Worm (Caenorhabditis elegans) whole organism, late embryonic: ENCODE measurements around the gene F31F6.3.

ENCODE experiments used
- K09A11.1 ChIP-seq: sonication (generic microtip); optimal IDR thresholded peaks from 2 replicates; lab custom pipeline; 2017; ENCODE audit warnings: antibody characterized with exemption, mild to moderate bottlenecking, missing genetic modification characterization, missing compliant biosample characterization; ENCODE audit not compliant: insufficient read depth
- Y22D7AL.16 ChIP-seq: sonication (generic microtip); optimal IDR thresholded peaks from 2 replicates; lab custom pipeline; 2016; ENCODE audit warnings: missing genetic modification characterization, missing compliant biosample characterization
- ama-1 ChIP-seq: fragments of 150-350 bp; optimal IDR thresholded peaks from 2 replicates; lab custom pipeline; 2014
- ceh-14 ChIP-seq: sonication (generic microtip); optimal IDR thresholded peaks from 2 replicates; lab custom pipeline; 2016; ENCODE audit warnings: missing genotype, missing genetic modification characterization, missing compliant biosample characterization
- ceh-18 ChIP-seq: sonication (generic microtip); optimal IDR thresholded peaks from 2 replicates; lab custom pipeline; 2016; ENCODE audit warnings: missing genetic modification characterization, missing compliant biosample characterization
- ceh-19 ChIP-seq: fragments of 200-800 bp; sonication (Bioruptor generic); optimal IDR thresholded peaks from 2 replicates; lab custom pipeline; 2018; ENCODE audit warnings: mild to moderate bottlenecking, missing genetic modification characterization, missing compliant biosample characterization
- ceh-2 ChIP-seq: sonication (generic microtip); optimal IDR thresholded peaks from 2 replicates; lab custom pipeline; 2016; ENCODE audit warnings: missing genotype, missing genetic modification characterization, missing compliant biosample characterization
- ceh-24 ChIP-seq: sonication (generic microtip); optimal IDR thresholded peaks from 2 replicates; lab custom pipeline; 2016; ENCODE audit warnings: mild to moderate bottlenecking, missing genetic modification characterization, missing compliant biosample characterization
- ceh-30 ChIP-seq: fragments of 150-350 bp; optimal IDR thresholded peaks from 2 replicates; lab custom pipeline; 2014; ENCODE audit warnings: missing biosample characterization, missing genetic modification characterization
- ceh-31 ChIP-seq: sonication (generic microtip); optimal IDR thresholded peaks from 2 replicates; lab custom pipeline; 2016; ENCODE audit warnings: missing genetic modification characterization, missing compliant biosample characterization
- ceh-45 ChIP-seq: fragments of 200-800 bp; sonication (Bioruptor generic); IDR thresholded peaks from 2 replicates; pipeline ENCODE4 v1.3.6; 2022; ENCODE audit warnings: missing genetic modification reagents, missing genetic modification characterization, missing compliant biosample characterization
- ceh-48 ChIP-seq: sonication (generic microtip); optimal IDR thresholded peaks from 2 replicates; lab custom pipeline; 2016; ENCODE audit warnings: missing genetic modification characterization, inconsistent platforms, missing compliant biosample characterization
- ceh-6 ChIP-seq: fragments of 200-800 bp; sonication (Bioruptor generic); optimal IDR thresholded peaks from 2 replicates; lab custom pipeline; 2018; ENCODE audit warnings: mild to moderate bottlenecking, missing genetic modification characterization, missing compliant biosample characterization
- ceh-9 ChIP-seq: sonication (generic microtip); optimal IDR thresholded peaks from 2 replicates; lab custom pipeline; 2016; ENCODE audit warnings: mild to moderate bottlenecking, missing genetic modification characterization, inconsistent platforms, missing compliant biosample characterization
- elt-2 ChIP-seq: sonication (generic microtip); optimal IDR thresholded peaks from 2 replicates; lab custom pipeline; 2016; ENCODE audit warnings: missing genetic modification reagents, missing genetic modification characterization, missing compliant biosample characterization
- ets-4 ChIP-seq: sonication (generic microtip); optimal IDR thresholded peaks from 2 replicates; lab custom pipeline; 2016; ENCODE audit warnings: missing genetic modification characterization, missing compliant biosample characterization
- eyg-1 ChIP-seq: sonication (generic microtip); optimal IDR thresholded peaks from 2 replicates; lab custom pipeline; 2016; ENCODE audit warnings: missing genotype, missing genetic modification characterization, missing compliant biosample characterization
- fkh-10 ChIP-seq: fragments of 150-350 bp; optimal IDR thresholded peaks from 2 replicates; lab custom pipeline; 2014; ENCODE audit warnings: missing biosample characterization, missing genetic modification reagents, missing genetic modification characterization
- hlh-13 ChIP-seq: fragments of 200-800 bp; sonication (Bioruptor generic); optimal IDR thresholded peaks from 2 replicates; lab custom pipeline; 2018; ENCODE audit warnings: mild to moderate bottlenecking, missing genetic modification characterization, missing compliant biosample characterization
- hlh-6 ChIP-seq: sonication (generic microtip); optimal IDR thresholded peaks from 2 replicates; lab custom pipeline; 2016; ENCODE audit warnings: missing genotype, missing genetic modification characterization, missing compliant biosample characterization
- hlh-8 ChIP-seq: sonication (generic microtip); optimal IDR thresholded peaks from 2 replicates; lab custom pipeline; 2016; ENCODE audit warnings: missing genotype, missing genetic modification characterization, missing compliant biosample characterization
- lim-6 ChIP-seq: sonication (generic microtip); optimal IDR thresholded peaks from 2 replicates; lab custom pipeline; 2016; ENCODE audit warnings: missing genetic modification characterization, missing compliant biosample characterization
- lin-11 ChIP-seq: fragments of 200-800 bp; sonication (Bioruptor generic); optimal IDR thresholded peaks from 2 replicates; lab custom pipeline; 2018; ENCODE audit warnings: mild to moderate bottlenecking, missing genetic modification characterization, missing compliant biosample characterization
- mec-3 ChIP-seq: sonication (generic microtip); optimal IDR thresholded peaks from 2 replicates; lab custom pipeline; 2016; ENCODE audit warnings: borderline replicate concordance, missing genetic modification characterization, missing compliant biosample characterization
- nfya-1 ChIP-seq: sonication (generic microtip); optimal IDR thresholded peaks from 2 replicates; lab custom pipeline; 2017; ENCODE audit warnings: missing genetic modification characterization, mild to moderate bottlenecking, missing compliant biosample characterization, antibody characterized with exemption, moderate library complexity
- npax-4 ChIP-seq: sonication (generic microtip); optimal IDR thresholded peaks from 2 replicates; lab custom pipeline; 2016; ENCODE audit warnings: missing genetic modification characterization, missing compliant biosample characterization
- odd-2 ChIP-seq: sonication (generic microtip); optimal IDR thresholded peaks from 2 replicates; lab custom pipeline; 2017; ENCODE audit warnings: antibody characterized with exemption, mild to moderate bottlenecking, missing genetic modification characterization, missing compliant biosample characterization
- pag-3 ChIP-seq: sonication (generic microtip); optimal IDR thresholded peaks from 2 replicates; lab custom pipeline; 2016; ENCODE audit warnings: missing compliant biosample characterization, missing genetic modification characterization, borderline replicate concordance
- pat-9 ChIP-seq: fragments of 200-800 bp; sonication (Bioruptor generic); optimal IDR thresholded peaks from 2 replicates; lab custom pipeline; 2018; ENCODE audit warnings: mild to moderate bottlenecking, missing genetic modification characterization, moderate library complexity, missing compliant biosample characterization
- pax-1 ChIP-seq: fragments of 150-350 bp; optimal IDR thresholded peaks from 2 replicates; lab custom pipeline; 2014; ENCODE audit warnings: missing biosample characterization, missing genetic modification characterization
- sox-4 ChIP-seq: sonication (generic microtip); optimal IDR thresholded peaks from 2 replicates; lab custom pipeline; 2017; ENCODE audit warnings: mild to moderate bottlenecking, missing genetic modification characterization, inconsistent platforms, missing compliant biosample characterization
- tbx-7 ChIP-seq: sonication (generic microtip); optimal IDR thresholded peaks from 2 replicates; lab custom pipeline; 2016; ENCODE audit warnings: missing genotype, missing genetic modification characterization, missing compliant biosample characterization
- unc-3 ChIP-seq, 2 experiments: fragments of 200-800 bp in 1 of 2; sonication (Bioruptor generic) in 1 of 2; sonication (generic microtip) in 1 of 2; conservative IDR thresholded peaks in 1 of 2; optimal IDR thresholded peaks in 1 of 2; 2 replicates each; pipeline versions ENCODE4 v1.3.6 to Lab custom; 2016 to 2022; ENCODE audit warnings: missing compliant biosample characterization in 2 of 2, missing genetic modification characterization in 2 of 2, missing genetic modification reagents in 1 of 2
- unc-42 ChIP-seq: sonication (generic microtip); optimal IDR thresholded peaks from 2 replicates; lab custom pipeline; 2016; ENCODE audit warnings: missing genotype, missing genetic modification characterization, missing compliant biosample characterization
- unc-86 ChIP-seq: sonication (generic microtip); optimal IDR thresholded peaks from 2 replicates; lab custom pipeline; 2016; ENCODE audit warnings: missing genetic modification characterization, missing compliant biosample characterization

The F31F6.3 gene

DNA sequence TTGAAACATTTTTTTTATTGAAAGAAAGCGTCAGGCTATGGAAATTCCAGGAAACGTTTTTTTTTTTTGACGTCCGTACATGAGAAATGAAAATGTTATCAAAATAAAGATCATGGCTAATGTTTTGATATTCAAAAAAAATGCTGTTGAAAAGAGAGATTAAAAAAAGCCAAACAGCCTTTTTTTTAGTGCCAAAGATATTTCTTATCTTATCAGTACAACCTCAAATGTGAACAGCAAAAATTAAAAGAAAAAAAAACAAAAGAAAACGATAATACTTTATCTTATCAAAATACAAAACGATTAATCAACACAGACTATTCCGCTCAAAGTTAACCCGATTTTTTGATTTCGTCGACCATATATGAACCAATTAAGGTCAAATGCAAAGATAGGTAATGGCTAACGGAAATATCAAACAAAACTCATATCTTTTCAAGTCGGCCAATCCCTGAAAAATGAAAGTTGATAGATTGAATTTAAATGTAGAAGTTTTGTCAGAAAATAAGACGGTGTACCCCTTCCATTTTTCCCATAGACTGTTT lies 34.7 kb upstream of the F31F6.3 start:
- peak; percentile 68 for TF ChIP-seq elt-2 (tag; lab: Kevin White, UChicago)
- TF ChIP-seq ceh-45 (GFP tag; lab: Robert Waterston, UW): no peak
- no peak for TF ChIP-seq lin-11 (tag; lab: Kevin White, UChicago)
- TF ChIP-seq ceh-19 (GFP tag; lab: Kevin White, UChicago): no peak
- TF ChIP-seq ceh-2 (tag; lab: Kevin White, UChicago): no peak

- TF ChIP-seq ceh-48 (no peak), ceh-31 (tag; lab: Kevin White, UChicago) (no peak), sox-4 (tag; lab: Kevin White, UChicago) (no peak), K09A11.1 (no peak), ceh-9 (tag; lab: Kevin White, UChicago) (no peak), mec-3 (tag; lab: Kevin White, UChicago) (no peak), hlh-8 (tag; lab: Kevin White, UChicago) (no peak), ceh-14 (tag; lab: Kevin White, UChicago) (no peak)
These were observed 32.5 kb upstream of the F31F6.3 start, which contains the start of gene hex-5 for ce11 chrX:14905161-14905560. Gene hex-5 (minus strand): TSS chrX:14905261.

DNA sequence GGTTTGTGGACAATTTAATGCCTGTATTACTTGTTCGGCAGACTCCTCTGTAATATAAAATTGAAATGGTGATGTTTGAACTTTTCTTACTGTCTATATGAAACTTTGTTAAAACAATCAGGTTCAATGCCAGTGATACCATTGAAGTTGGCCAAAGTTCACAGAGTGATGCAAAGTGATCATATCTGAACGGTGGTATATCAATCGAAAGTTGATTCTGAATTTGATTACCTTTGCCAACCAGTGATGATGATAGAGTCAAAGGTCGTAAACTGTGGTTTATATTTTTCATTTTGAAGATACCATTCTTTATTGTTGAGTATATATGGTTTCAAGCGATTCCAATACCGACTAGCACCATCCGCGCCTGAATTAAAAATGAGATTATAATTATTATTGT lies 30.8 kb upstream of the F31F6.3 start:
- no peak for TF ChIP-seq unc-86
- no peak for TF ChIP-seq ceh-18 (tag; lab: Kevin White, UChicago)
- no peak for TF ChIP-seq ceh-24 (tag; lab: Kevin White, UChicago)
- TF ChIP-seq odd-2 (tag; lab: Kevin White, UChicago): no peak
- TF ChIP-seq npax-4 (tag; lab: Kevin White, UChicago): no peak
- no peak for TF ChIP-seq Y22D7AL.16 (tag; lab: Kevin White, UChicago)
- no peak for TF ChIP-seq hlh-13 (GFP tag; lab: Kevin White, UChicago)
- no peak for TF ChIP-seq fkh-10 (GFP tag; lab: Kevin White, UChicago)
- TF ChIP-seq ama-1 (lab: Kevin White, UChicago): no peak
- TF ChIP-seq unc-42 (tag; lab: Kevin White, UChicago): no peak
- TF ChIP-seq pat-9 (tag; lab: Kevin White, UChicago): no peak
- TF ChIP-seq ceh-48: no peak
- no peak for TF ChIP-seq ceh-6 (GFP tag; lab: Kevin White, UChicago)
- no peak for TF ChIP-seq ceh-45 (GFP tag; lab: Robert Waterston, UW)
- no peak for TF ChIP-seq hlh-6 (tag; lab: Kevin White, UChicago)
- TF ChIP-seq lim-6 (tag; lab: Kevin White, UChicago): no peak
- TF ChIP-seq pag-3: no peak

ce11 chrX:14900487-14900886 lies 27.8 kb upstream of the F31F6.3 start:
- no peak for TF ChIP-seq ceh-30
- no peak for TF ChIP-seq ceh-31 (tag; lab: Kevin White, UChicago)
- no peak for TF ChIP-seq hlh-6 (tag; lab: Kevin White, UChicago)
- TF ChIP-seq elt-2 (tag; lab: Kevin White, UChicago): peak; percentile 41
- no peak for TF ChIP-seq pat-9 (tag; lab: Kevin White, UChicago)
- TF ChIP-seq ceh-18 (tag; lab: Kevin White, UChicago): no peak
- no peak for TF ChIP-seq odd-2 (tag; lab: Kevin White, UChicago)
- TF ChIP-seq ets-4 (tag; lab: Kevin White, UChicago): no peak

DNA sequence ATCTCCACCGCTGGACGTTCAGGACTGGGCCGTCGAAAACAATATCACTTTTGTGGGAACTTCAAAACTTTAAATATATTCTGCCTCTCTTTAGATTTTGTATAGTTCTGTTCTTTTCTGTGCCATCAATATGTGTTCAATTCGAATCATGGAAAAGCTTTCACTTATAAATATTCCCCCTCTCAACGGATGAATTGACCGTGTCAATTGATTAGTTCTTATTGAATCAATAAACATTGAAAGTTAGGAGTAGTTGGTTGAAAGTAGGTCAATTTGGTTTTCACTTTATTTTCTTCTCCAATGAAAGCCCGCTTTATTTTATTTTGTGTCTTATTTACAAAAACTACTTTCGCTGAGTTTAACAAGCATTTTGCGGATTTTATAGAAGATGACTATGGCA lies 25.5 kb upstream of the F31F6.3 start, which contains the start of gene lips-8:
Gene lips-8 (plus strand): TSS at position 301 of the 400 bp plus-strand sequence.
- TF ChIP-seq eyg-1 (tag; lab: Kevin White, UChicago) (no peak), ceh-24 (tag; lab: Kevin White, UChicago) (no peak), npax-4 (tag; lab: Kevin White, UChicago) (no peak), Y22D7AL.16 (tag; lab: Kevin White, UChicago) (no peak), nfya-1 (tag; lab: Kevin White, UChicago) (no peak), pax-1 (tag; lab: Kevin White, UChicago) (no peak), pat-9 (tag; lab: Kevin White, UChicago) (no peak), pag-3 (no peak), unc-3 (GFP tag; conservative IDR thresholded peaks at IDR 0.05; lab: Robert Waterston, UW) (no peak), unc-3 (tag; optimal IDR thresholded peaks at IDR 0.05; lab: Kevin White, UChicago) (no peak), tbx-7 (tag; lab: Kevin White, UChicago) (no peak)
